Worm (Caenorhabditis elegans): ENCODE results near the gene F21C10.4.

ce11 chrV:9163897-9164296, 37.5 kb downstream of the F21C10.4 start:
- TF ChIP-seq ztf-11 (tag; optimal IDR thresholded peaks at IDR 0.05) (no peak), mdl-1 (tag; optimal IDR thresholded peaks at IDR 0.05) (no peak)
